Fruit fly (Drosophila melanogaster): ENCODE results near the gene TfIIA-S-2.

Gene TfIIA-S-2

DNA sequence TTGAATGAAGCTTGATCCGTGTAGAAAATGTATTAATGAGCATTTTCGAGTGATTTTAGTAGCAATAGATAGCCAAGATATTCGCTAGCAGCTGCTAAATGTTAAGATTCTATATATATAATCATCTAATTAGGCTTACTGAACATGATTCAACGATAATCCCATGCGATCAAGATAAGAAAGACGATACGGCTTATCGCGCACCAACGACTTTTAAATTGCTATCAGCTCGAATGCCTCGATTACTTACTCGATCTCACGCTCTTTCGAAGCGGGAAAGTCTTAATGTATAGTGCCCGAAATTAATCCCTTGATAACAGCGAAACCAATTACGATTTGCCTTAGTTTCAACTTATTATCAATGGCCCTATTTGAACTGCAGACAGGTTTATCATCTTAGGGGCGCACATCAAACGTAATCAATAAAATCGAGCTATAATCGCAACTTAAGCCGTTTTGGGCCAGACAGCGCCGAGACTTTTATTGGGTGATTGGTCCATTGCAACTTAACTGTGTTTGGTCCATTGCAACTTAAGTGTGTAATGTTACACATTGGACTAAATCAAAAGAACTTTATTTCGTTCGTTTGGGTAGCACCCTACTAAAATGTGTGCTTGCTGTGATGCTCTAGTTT, 39.3 kb upstream of the TfIIA-S-2 start (continued):
- no peak for TF ChIP-seq CG13287 (GFP tag; IDR thresholded peaks at IDR 0.05; ENCODE audit: partially characterized antibody)

DNA sequence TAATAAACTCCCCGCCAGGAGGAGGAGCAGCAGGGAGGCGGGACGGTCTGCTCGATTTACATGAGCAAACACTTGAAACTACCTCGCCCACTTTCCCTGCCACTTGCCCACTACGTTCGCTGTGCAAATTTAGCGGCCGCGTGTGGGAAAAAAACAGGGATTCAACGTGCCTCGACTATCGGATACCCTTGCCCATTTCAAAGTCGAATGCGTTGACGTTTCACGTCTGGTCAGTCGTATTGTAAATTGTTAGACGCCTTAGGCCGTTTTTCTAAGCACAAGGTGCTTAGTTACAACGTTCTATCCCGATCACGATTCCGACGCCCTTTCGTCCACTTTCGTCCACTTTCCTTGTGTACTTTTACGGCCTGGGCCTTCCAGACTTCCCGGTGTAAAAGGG, 36.3 kb upstream of the TfIIA-S-2 start:
- TF ChIP-seq lov (optimal IDR thresholded peaks at IDR 0.05) (no peak), lov (GFP tag; IDR thresholded peaks at IDR 0.05) (no peak), bsh (GFP tag; optimal IDR thresholded peaks at IDR 0.05) (no peak), CG14860 (GFP tag; IDR thresholded peaks at IDR 0.05; ENCODE audit: partially characterized antibody) (peak; percentile 24; the same call in 1 of the 3 replicates), CG10321 (GFP tag; IDR thresholded peaks at IDR 0.05) (no peak), Hr3 (GFP tag; optimal IDR thresholded peaks at IDR 0.05) (no peak), CG6791 (GFP tag; IDR thresholded peaks at IDR 0.05; ENCODE audit: partially characterized antibody) (0 out of 3 replicates have a peak, but pooled peaks have one; percentile 16), CG12659 (GFP tag; optimal IDR thresholded peaks at IDR 0.05) (no peak), vnd (GFP tag; IDR thresholded peaks at IDR 0.05; ENCODE audit: partially characterized antibody) (0 out of 3 replicates have a peak, but pooled peaks have one; percentile 33), crol (GFP tag; IDR thresholded peaks at IDR 0.05) (0 out of 2 replicates have a peak, but pooled peaks have one; percentile 16), nerfin-2 (GFP tag; IDR thresholded peaks at IDR 0.05; ENCODE audit: partially characterized antibody) (peak; percentile 53; the same call in 1 of the 2 replicates), hth (optimal IDR thresholded peaks at IDR 0.05) (no peak), Med (GFP tag) (peak; percentile 61), tio (GFP tag; optimal IDR thresholded peaks at IDR 0.05) (no peak), CG4617 (GFP tag; optimal IDR thresholded peaks at IDR 0.05; ENCODE audit: borderline replicate concordance) (no peak), CG11085 (GFP tag; IDR thresholded peaks at IDR 0.05) (no peak), CG16813 (GFP tag; IDR thresholded peaks at IDR 0.05; ENCODE audit: partially characterized antibody) (peak; percentile 51; the same call in 1 of the 3 replicates), D19B (GFP tag; optimal IDR thresholded peaks at IDR 0.05) (peak; percentile 31)

DNA sequence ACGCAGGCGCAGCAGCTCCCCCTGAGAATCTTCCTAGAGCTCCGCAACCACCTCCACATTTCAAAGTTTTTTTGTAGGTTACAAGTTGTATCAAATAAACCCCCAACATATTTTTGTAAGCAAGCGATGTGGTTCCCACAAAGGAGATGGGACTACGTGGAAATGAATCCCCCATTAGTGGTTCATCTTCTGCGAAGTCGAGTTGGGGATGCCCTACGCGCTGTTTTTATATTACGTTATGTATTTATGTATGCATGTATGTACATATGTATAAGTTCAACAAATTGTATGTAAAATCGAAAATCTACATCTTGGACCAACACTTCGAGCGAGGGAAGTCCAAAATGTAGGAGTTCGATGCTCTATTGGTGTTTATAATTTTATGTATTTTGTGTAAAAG, 34.5 kb upstream of the TfIIA-S-2 start, which contains the start of gene CG42259:
Gene CG42259 (plus strand): TSS at position 301 of the 400 bp plus-strand sequence.
- TF ChIP-seq grau (tag; optimal IDR thresholded peaks at IDR 0.05) (no peak), gce (GFP tag; IDR thresholded peaks at IDR 0.05) (no peak), Hmx (GFP tag; optimal IDR thresholded peaks at IDR 0.05) (no peak), lov (optimal IDR thresholded peaks at IDR 0.05) (no peak), lov (GFP tag; IDR thresholded peaks at IDR 0.05) (no peak), hkb (optimal IDR thresholded peaks at IDR 0.05) (no peak), hkb (GFP tag; IDR thresholded peaks at IDR 0.05) (no peak), CG12391 (tag; optimal IDR thresholded peaks at IDR 0.05) (no peak), D19B (GFP tag; optimal IDR thresholded peaks at IDR 0.05) (no peak), gro (GFP tag; optimal IDR thresholded peaks at IDR 0.05) (no peak), CG18262 (tag; optimal IDR thresholded peaks at IDR 0.05) (no peak), Asciz (GFP tag; optimal IDR thresholded peaks at IDR 0.05) (no peak), CG6791 (GFP tag; IDR thresholded peaks at IDR 0.05; ENCODE audit: partially characterized antibody) (no peak), sob (GFP tag; IDR thresholded peaks at IDR 0.05) (no peak), ind (GFP tag; optimal IDR thresholded peaks at IDR 0.05) (no peak)

DNA sequence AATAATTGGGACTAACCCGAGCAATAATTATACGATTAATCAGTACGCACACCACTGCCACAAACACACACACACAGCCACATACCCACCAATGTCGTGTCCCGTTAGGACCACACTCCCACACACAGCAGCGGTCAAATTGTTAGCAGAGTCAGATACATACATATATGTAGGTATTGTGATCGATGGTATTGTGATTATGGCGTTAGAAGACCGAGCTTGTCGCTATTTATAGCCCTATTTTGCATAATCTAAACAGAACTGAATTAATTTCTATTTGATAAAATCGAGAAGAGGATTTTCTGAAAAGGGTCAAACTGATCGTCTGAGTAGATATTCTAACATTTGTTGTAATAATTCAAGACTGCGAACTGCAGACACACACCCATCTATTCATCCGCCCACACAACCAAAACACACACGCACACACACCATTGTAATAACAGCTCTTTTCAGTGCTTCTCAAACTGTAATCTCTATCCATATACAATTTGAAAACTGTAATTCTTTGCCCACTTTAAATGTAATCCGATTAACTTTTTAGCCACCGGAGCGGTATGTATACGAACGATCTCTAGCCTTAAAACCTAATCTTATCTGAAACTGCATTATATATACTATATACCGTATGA, 30.1 kb upstream of the TfIIA-S-2 start:
- TF ChIP-seq CG3281 (GFP tag; optimal IDR thresholded peaks at IDR 0.05) (peak; percentile 15), fd102C (GFP tag; optimal IDR thresholded peaks at IDR 0.05) (no peak), CG10979 (tag; optimal IDR thresholded peaks at IDR 0.05) (peak; percentile 26), CG15601 (tag; optimal IDR thresholded peaks at IDR 0.05) (no peak), CG15514 (GFP tag; optimal IDR thresholded peaks at IDR 0.05) (no peak), hbn (GFP tag; IDR thresholded peaks at IDR 0.05; ENCODE audit: partially characterized antibody) (no peak), CG15479 (GFP tag; optimal IDR thresholded peaks at IDR 0.05) (no peak), gce (GFP tag; IDR thresholded peaks at IDR 0.05) (no peak), CG6175 (GFP tag; IDR thresholded peaks at IDR 0.05) (no peak), ase (GFP tag; IDR thresholded peaks at IDR 0.05) (no peak), tin (GFP tag; optimal IDR thresholded peaks at IDR 0.05) (no peak), Drgx (GFP tag; IDR thresholded peaks at IDR 0.05) (peak; percentile 47; the same call in 1 of the 2 replicates), TFAM (GFP tag; optimal IDR thresholded peaks at IDR 0.05) (no peak), CG17328 (GFP tag; IDR thresholded peaks at IDR 0.05) (no peak), sens (GFP tag) (peak; percentile 86), oc (tag; optimal IDR thresholded peaks at IDR 0.05) (peak; percentile 62), Med (GFP tag) (peak; percentile 83)

Data from whole organism, embryonic.